Fruit fly (Drosophila melanogaster) whole organism, wandering third instar larva: Measurements from ENCODE around the gene Tep2.

Experiments
- CG9705 ChIP-seq: fragments of 200-800 bp; sonication (Bioruptor generic); optimal IDR thresholded peaks from 2 replicates; lab custom pipeline; 2018; ENCODE audit warnings: missing biosample characterization, mild to moderate bottlenecking, missing genetic modification characterization
- CrebA ChIP-seq: fragments of 200-800 bp; sonication (Bioruptor generic); optimal IDR thresholded peaks from 2 replicates; lab custom pipeline; 2016; ENCODE audit warnings: missing biosample characterization, mild to moderate bottlenecking, missing genetic modification characterization, borderline replicate concordance
- Dfd ChIP-seq: fragments of >200 bp; optimal IDR thresholded peaks from 2 replicates; lab custom pipeline; 2017; ENCODE audit warnings: missing biosample characterization, missing genetic modification characterization
- Dif ChIP-seq: fragments of 200-275, 200-300 bp; sonication (Bioruptor generic); optimal IDR thresholded peaks from 2 replicates; lab custom pipeline; 2018; ENCODE audit warnings: missing biosample characterization, missing genetic modification characterization; ENCODE audit not compliant: partially characterized antibody
- GATAd ChIP-seq: sonication (Bioruptor generic); optimal IDR thresholded peaks from 2 replicates; lab custom pipeline; 2016; ENCODE audit warnings: missing biosample characterization, missing genetic modification characterization
- HLH106 ChIP-seq: fragments of 200-800 bp; optimal IDR thresholded peaks from 3 replicates; lab custom pipeline; 2019; ENCODE audit warnings: missing biosample characterization, mild to moderate bottlenecking, missing genetic modification characterization, moderate library complexity
- Hnf4 ChIP-seq: fragments of 200-800 bp; sonication (Bioruptor generic); optimal IDR thresholded peaks from 2 replicates; lab custom pipeline; 2016; ENCODE audit warnings: missing biosample characterization, mild to moderate bottlenecking, missing genetic modification characterization
- Hr78 ChIP-seq: fragments of >200 bp; optimal IDR thresholded peaks from 2 replicates; lab custom pipeline; 2017; ENCODE audit warnings: missing biosample characterization, missing genetic modification characterization
- Hr83 ChIP-seq: fragments of 200-300 bp; sonication (Bioruptor generic); optimal IDR thresholded peaks from 2 replicates; lab custom pipeline; 2016; ENCODE audit warnings: missing biosample characterization, mild to moderate bottlenecking, missing genetic modification characterization, moderate library complexity; ENCODE audit not compliant: poor library complexity, severe bottlenecking
- Jra ChIP-seq: sonication (Bioruptor generic); optimal IDR thresholded peaks from 2 replicates; lab custom pipeline; 2016; ENCODE audit warnings: missing biosample characterization, missing genetic modification characterization
- Mio ChIP-seq: sonication (Bioruptor generic); optimal IDR thresholded peaks from 2 replicates; lab custom pipeline; 2016; ENCODE audit warnings: missing biosample characterization, missing genetic modification characterization
- Myc ChIP-seq: fragments of >200 bp; optimal IDR thresholded peaks from 2 replicates; lab custom pipeline; 2017
- N ChIP-seq: fragments of >200 bp; optimal IDR thresholded peaks from 2 replicates; lab custom pipeline; 2018; ENCODE audit warnings: missing biosample characterization, missing external identifiers, missing genetic modification characterization
- Rel ChIP-seq, 2 experiments: fragments of 200-800 bp; sonication (Bioruptor generic) in 1 of 2; optimal IDR thresholded peaks; 2 replicates in 1 of 2; 3 replicates in 1 of 2; lab custom pipeline; 2016 to 2019; ENCODE audit warnings: mild to moderate bottlenecking in 2 of 2, missing biosample characterization in 2 of 2, missing genetic modification characterization in 2 of 2, moderate library complexity in 1 of 2
- Sp1 ChIP-seq: fragments of 200-800 bp; sonication (Bioruptor generic); optimal IDR thresholded peaks from 3 replicates; lab custom pipeline; 2019; ENCODE audit warnings: missing biosample characterization, mild to moderate bottlenecking, missing genetic modification characterization, moderate library complexity
- Vsx2 ChIP-seq: fragments of 200-300, 225-300 bp; sonication (Bioruptor generic); optimal IDR thresholded peaks from 2 replicates; lab custom pipeline; 2018; ENCODE audit warnings: missing biosample characterization, missing genetic modification characterization; ENCODE audit not compliant: partially characterized antibody
- br ChIP-seq: fragments of 200-800 bp; sonication (Bioruptor generic); optimal IDR thresholded peaks from 2 replicates; lab custom pipeline; 2016; ENCODE audit warnings: missing biosample characterization, missing genetic modification characterization
- brk ChIP-seq: fragments of 200-800 bp; sonication (Bioruptor generic); optimal IDR thresholded peaks from 2 replicates; lab custom pipeline; 2016; ENCODE audit warnings: missing biosample characterization, mild to moderate bottlenecking, missing genetic modification characterization
- dl ChIP-seq, 2 experiments: fragments of 175-275, 200-275 bp in 1 of 2; fragments of 200-275 bp in 1 of 2; sonication (Bioruptor generic); optimal IDR thresholded peaks; lab custom pipeline; 2018; ENCODE audit warnings: mild to moderate bottlenecking in 2 of 2, missing biosample characterization in 2 of 2, missing genetic modification characterization in 2 of 2, moderate library complexity in 2 of 2; ENCODE audit not compliant: partially characterized antibody in 2 of 2, insufficient read depth in 1 of 2
- dmrt93B ChIP-seq: fragments of 200-800 bp; sonication (Bioruptor generic); optimal IDR thresholded peaks from 2 replicates; lab custom pipeline; 2018; ENCODE audit warnings: missing biosample characterization, mild to moderate bottlenecking, missing genetic modification characterization
- dsf ChIP-seq: sonication (Bioruptor generic); optimal IDR thresholded peaks from 2 replicates; lab custom pipeline; 2016; ENCODE audit warnings: missing biosample characterization, missing genetic modification characterization, borderline replicate concordance
- ey ChIP-seq: fragments of 200-800 bp; sonication (Bioruptor generic); optimal IDR thresholded peaks from 2 replicates; lab custom pipeline; 2016; ENCODE audit warnings: missing biosample characterization, missing genetic modification characterization
- foxo ChIP-seq, 2 experiments: fragments of 200-800 bp; sonication (Bioruptor generic); optimal IDR thresholded peaks; 2 replicates in 1 of 2; 3 replicates in 1 of 2; lab custom pipeline; 2016 to 2017; ENCODE audit warnings: missing biosample characterization in 2 of 2, missing genetic modification characterization in 2 of 2
- fru ChIP-seq: fragments of 200-800 bp; sonication (Bioruptor generic); optimal IDR thresholded peaks from 3 replicates; lab custom pipeline; 2016; ENCODE audit warnings: missing biosample characterization, mild to moderate bottlenecking, missing genetic modification characterization
- h ChIP-seq: fragments of 200-800 bp; sonication (Bioruptor generic); optimal IDR thresholded peaks from 3 replicates; lab custom pipeline; 2016; ENCODE audit warnings: missing biosample characterization, mild to moderate bottlenecking, missing genetic modification characterization
- jim ChIP-seq: fragments of 175-275, 200-325 bp; sonication (Bioruptor generic); optimal IDR thresholded peaks from 2 replicates; lab custom pipeline; 2016; ENCODE audit warnings: missing biosample characterization, mild to moderate bottlenecking, missing genetic modification characterization
- lola ChIP-seq: fragments of >200 bp; optimal IDR thresholded peaks from 2 replicates; lab custom pipeline; 2017; ENCODE audit warnings: missing biosample characterization, missing genetic modification characterization
- pan ChIP-seq: fragments of >200 bp; optimal IDR thresholded peaks from 2 replicates; lab custom pipeline; 2017
- psq ChIP-seq: fragments of 200-800 bp; sonication (Bioruptor generic); optimal IDR thresholded peaks from 3 replicates; lab custom pipeline; 2017; ENCODE audit warnings: missing biosample characterization, mild to moderate bottlenecking, missing genetic modification characterization, moderate library complexity
- sage ChIP-seq: fragments of 200-800 bp; sonication (Bioruptor generic); optimal IDR thresholded peaks from 2 replicates; lab custom pipeline; 2016; ENCODE audit warnings: missing biosample characterization, mild to moderate bottlenecking, missing genetic modification characterization
- tai ChIP-seq: sonication (Bioruptor generic); optimal IDR thresholded peaks from 2 replicates; lab custom pipeline; 2016; ENCODE audit warnings: missing biosample characterization, missing genetic modification characterization
- usp ChIP-seq: fragments of >200 bp; optimal IDR thresholded peaks from 2 replicates; lab custom pipeline; 2017; ENCODE audit warnings: missing biosample characterization, missing genetic modification characterization
- woc ChIP-seq: sonication (Bioruptor generic); optimal IDR thresholded peaks from 2 replicates; lab custom pipeline; 2016; ENCODE audit warnings: missing biosample characterization, mild to moderate bottlenecking, missing genetic modification characterization

Gene Tep2

DNA sequence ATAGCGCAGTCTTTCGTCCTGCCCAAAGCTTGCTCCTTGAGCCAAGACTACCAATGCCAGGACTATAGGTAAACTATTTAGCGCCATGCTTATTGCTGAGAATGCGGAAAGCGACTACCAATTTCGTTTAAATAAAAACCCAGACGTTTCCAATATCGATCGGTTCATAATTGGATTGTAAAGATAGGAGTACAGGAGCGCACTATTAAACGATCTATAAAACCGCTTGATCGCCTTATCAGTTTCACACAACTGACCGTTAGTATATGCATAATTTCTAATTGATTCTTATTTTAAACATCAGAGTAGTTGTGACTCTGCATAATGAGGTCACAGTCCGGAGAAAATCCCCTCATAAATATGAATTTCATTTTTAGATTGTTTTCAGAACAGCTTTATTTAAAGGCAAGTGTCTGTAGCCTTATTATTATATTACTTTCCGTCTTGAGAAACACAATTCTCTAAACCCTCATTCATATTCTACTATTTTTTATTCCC lies 8.8 kb downstream of the Tep2 start, which contains the start of the genes CG7025 and CG43235:
TSS of gene CG7025 (minus strand) at position 101 of the 498 bp plus-strand sequence.
TSS of gene CG43235 (plus strand) at position 448 of the 498 bp plus-strand sequence.
- TF ChIP-seq Dfd (GFP tag; lab: Kevin White, UChicago) (no peak), fru (GFP tag; lab: Kevin White, UChicago) (no peak), tai (no peak), sage (GFP tag; lab: Kevin White, UChicago) (no peak), dmrt93B (GFP tag; lab: Kevin White, UChicago) (no peak), usp (no peak), lola (no peak), psq (no peak), Jra (GFP tag; lab: Kevin White, UChicago) (no peak), Dif (GFP tag; lab: Kevin White, UChicago) (no peak), HLH106 (tag; lab: Kevin White, UChicago) (no peak), br (GFP tag; lab: Kevin White, UChicago) (no peak), foxo (GFP tag; optimal IDR thresholded peaks at IDR 0.05; lab: Kevin White, UChicago) (no peak), Myc (lab: Kevin White, UChicago) (no peak), ey (no peak), Sp1 (GFP tag; lab: Kevin White, UChicago) (no peak), h (GFP tag; lab: Kevin White, UChicago) (no peak)

DNA sequence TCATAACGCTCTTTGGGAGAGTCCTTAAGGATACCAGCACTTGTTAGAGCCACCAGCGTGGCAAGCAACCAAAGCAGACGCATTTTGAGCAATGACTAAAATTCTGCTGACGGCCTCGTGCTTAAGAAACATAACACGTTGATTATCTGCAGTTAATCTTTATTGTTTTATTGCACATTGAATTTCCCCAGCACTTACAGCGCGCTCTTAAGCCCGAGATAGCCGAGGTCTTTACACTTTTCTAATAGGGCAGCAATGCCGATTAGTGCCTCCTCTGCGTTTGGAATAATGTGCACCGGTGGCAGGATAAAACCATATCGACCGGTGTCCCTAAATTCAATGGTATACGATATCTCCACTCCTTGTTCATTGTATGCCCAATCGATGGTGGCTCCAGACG lies 10.4 kb downstream of the Tep2 start, which contains the start of gene CG18585:
TSS of gene CG18585 (minus strand) at position 101 of the 400 bp plus-strand sequence.
- TF ChIP-seq psq (no peak), ey (no peak), Vsx2 (GFP tag; lab: Kevin White, UChicago) (no peak), brk (GFP tag; lab: Kevin White, UChicago) (no peak), sage (GFP tag; lab: Kevin White, UChicago) (no peak), Rel (GFP tag; optimal IDR thresholded peaks at IDR 0.05; lab: Kevin White, UChicago) (no peak), Rel (tag; optimal IDR thresholded peaks at IDR 0.05; lab: Kevin White, UChicago) (no peak), GATAd (no peak), HLH106 (tag; lab: Kevin White, UChicago) (no peak), Mio (no peak), woc (GFP tag; lab: Kevin White, UChicago) (no peak), N (GFP tag; lab: Kevin White, UChicago) (no peak), jim (no peak), dsf (GFP tag; lab: Kevin White, UChicago) (no peak), CG9705 (GFP tag; lab: Kevin White, UChicago) (no peak), dmrt93B (GFP tag; lab: Kevin White, UChicago) (no peak), Dfd (GFP tag; lab: Kevin White, UChicago) (no peak), pan (lab: Kevin White, UChicago) (no peak), Hnf4 (GFP tag; lab: Kevin White, UChicago) (no peak)

DNA sequence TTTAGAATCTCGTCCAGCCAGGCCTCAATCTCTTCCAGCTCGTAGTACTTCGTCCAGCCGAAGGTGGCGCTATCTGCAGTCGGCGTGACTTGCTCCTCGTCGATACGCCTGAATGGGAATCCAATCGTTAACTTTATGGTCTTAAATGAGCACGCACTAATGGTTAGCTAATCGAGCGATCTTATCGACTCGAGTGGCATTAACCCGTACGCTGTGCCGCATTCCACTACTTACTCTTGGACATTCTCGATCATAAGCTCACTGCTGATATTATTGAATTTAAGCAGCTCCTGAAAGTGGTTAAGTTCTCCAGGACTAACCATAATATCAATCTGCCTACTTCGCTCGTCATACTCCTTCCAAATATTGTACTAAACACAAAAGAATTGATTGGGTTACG lies 11.0 kb downstream of the Tep2 start:
- no peak for TF ChIP-seq HLH106 (tag; lab: Kevin White, UChicago)
- no peak for TF ChIP-seq dmrt93B (GFP tag; lab: Kevin White, UChicago)
- no peak for TF ChIP-seq h (GFP tag; lab: Kevin White, UChicago)
- TF ChIP-seq usp, result no peak
- no peak for TF ChIP-seq dl (GFP tag; optimal IDR thresholded peaks at IDR 0.05; lab: Kevin White, UChicago; ENCODE audit: insufficient read depth in 1 of 2, partially characterized antibody in 2 of 2)
- TF ChIP-seq foxo (GFP tag; optimal IDR thresholded peaks at IDR 0.05; lab: Kevin White, UChicago), result no peak
- TF ChIP-seq GATAd, result no peak
- TF ChIP-seq, all 38 proteins: peak for 0

DNA sequence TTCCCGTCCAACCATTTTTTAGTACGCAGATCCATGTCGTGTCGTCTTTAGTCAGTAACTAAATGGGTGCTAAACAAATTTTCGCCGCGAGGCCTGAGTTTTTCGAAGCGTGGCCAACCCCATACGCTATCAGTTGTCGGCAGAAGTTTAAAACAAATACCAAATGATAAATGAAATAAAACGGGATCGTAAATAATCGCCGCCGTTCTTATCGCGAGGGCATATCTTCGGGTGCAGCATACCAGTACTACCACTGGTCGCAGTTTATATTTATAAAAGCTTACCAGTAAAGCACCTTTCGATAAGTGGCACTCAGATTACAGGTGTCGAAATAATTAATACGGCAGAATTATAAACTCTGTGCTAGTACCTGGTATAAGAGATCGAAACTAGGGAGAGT lies 16.1 kb downstream of the Tep2 start:
- no peak for TF ChIP-seq Rel (GFP tag; optimal IDR thresholded peaks at IDR 0.05; lab: Kevin White, UChicago)
- peak; percentile 35 for TF ChIP-seq Rel (tag; optimal IDR thresholded peaks at IDR 0.05; lab: Kevin White, UChicago)
- no peak for TF ChIP-seq Hnf4 (GFP tag; lab: Kevin White, UChicago)
- no peak for TF ChIP-seq dmrt93B (GFP tag; lab: Kevin White, UChicago)
- TF ChIP-seq Hr83, result no peak
- no peak for TF ChIP-seq Hr78 (GFP tag; lab: Kevin White, UChicago)
- TF ChIP-seq CG9705 (GFP tag; lab: Kevin White, UChicago), result no peak
- peak; percentile 50 for TF ChIP-seq CrebA (GFP tag; lab: Kevin White, UChicago)
- peak; percentile 69 for TF ChIP-seq h (GFP tag; lab: Kevin White, UChicago)
- no peak for TF ChIP-seq fru (GFP tag; lab: Kevin White, UChicago)
- TF ChIP-seq usp, result no peak
- TF ChIP-seq pan (lab: Kevin White, UChicago), result no peak
